Worm (Caenorhabditis elegans) whole organism, L2 larva: ENCODE measurements around the gene srj-29.

Experiments
- F13H6.1 ChIP-seq: sonication (generic microtip); optimal IDR thresholded peaks from 2 replicates; lab custom pipeline; 2016; ENCODE audit warnings: missing genetic modification characterization, missing compliant biosample characterization
- R02D3.7 ChIP-seq: fragments of 150-350 bp; optimal IDR thresholded peaks from 2 replicates; lab custom pipeline; 2014; ENCODE audit warnings: missing biosample characterization, missing genetic modification characterization
- Y55F3AM.14 ChIP-seq: fragments of 200-800 bp; sonication (Bioruptor generic); optimal IDR thresholded peaks from 2 replicates; lab custom pipeline; 2018; ENCODE audit warnings: mild to moderate bottlenecking, missing genetic modification characterization, missing compliant biosample characterization
- alr-1 ChIP-seq: fragments of 150-350 bp; optimal IDR thresholded peaks from 2 replicates; lab custom pipeline; 2014; ENCODE audit warnings: missing biosample characterization, missing genetic modification characterization
- aly-2 ChIP-seq: fragments of 150-350 bp; optimal IDR thresholded peaks from 2 replicates; lab custom pipeline; 2014; ENCODE audit warnings: missing biosample characterization, missing genetic modification characterization
- blmp-1 ChIP-seq: sonication (generic microtip); optimal IDR thresholded peaks from 2 replicates; lab custom pipeline; 2017; ENCODE audit warnings: missing genetic modification characterization, mild to moderate bottlenecking, missing compliant biosample characterization, antibody characterized with exemption, moderate library complexity; ENCODE audit not compliant: insufficient read depth
- ceh-82 ChIP-seq: fragments of 150-350 bp; optimal IDR thresholded peaks from 2 replicates; lab custom pipeline; 2014; ENCODE audit warnings: missing biosample characterization, missing genetic modification characterization
- crh-2 ChIP-seq: sonication (generic microtip); optimal IDR thresholded peaks from 2 replicates; lab custom pipeline; 2017; ENCODE audit warnings: missing biosample characterization, missing genetic modification characterization
- egl-27 ChIP-seq: sonication (generic microtip); optimal IDR thresholded peaks from 3 replicates; lab custom pipeline; 2017; ENCODE audit warnings: missing biosample characterization, missing genetic modification reagents, missing genetic modification characterization
- elt-1 ChIP-seq: fragments of 150-350 bp; optimal IDR thresholded peaks from 2 replicates; lab custom pipeline; 2014; ENCODE audit warnings: missing biosample characterization, missing genetic modification characterization
- elt-3 ChIP-seq: sonication (generic microtip); optimal IDR thresholded peaks from 2 replicates; lab custom pipeline; 2017; ENCODE audit warnings: missing biosample characterization, missing genetic modification characterization
- gmeb-1 ChIP-seq: fragments of 150-350 bp; optimal IDR thresholded peaks from 2 replicates; lab custom pipeline; 2014; ENCODE audit warnings: missing biosample characterization, missing genetic modification characterization
- lin-11 ChIP-seq: fragments of 150-350 bp; sonication (generic microtip); optimal IDR thresholded peaks from 2 replicates; lab custom pipeline; 2014; ENCODE audit warnings: missing biosample characterization, missing genetic modification characterization, inconsistent platforms, mixed read lengths
- lin-13 ChIP-seq: fragments of 150-350 bp; optimal IDR thresholded peaks from 2 replicates; lab custom pipeline; 2014; ENCODE audit warnings: missing biosample characterization, missing genetic modification reagents, missing genetic modification characterization
- lin-39 ChIP-seq: fragments of 150-350 bp; optimal IDR thresholded peaks from 2 replicates; lab custom pipeline; 2014; ENCODE audit warnings: missing biosample characterization, missing genetic modification reagents, missing genetic modification characterization
- lsy-2 ChIP-seq, 2 experiments: fragments of 150-350 bp in 1 of 2; sonication (generic microtip) in 1 of 2; optimal IDR thresholded peaks; 2 replicates each; lab custom pipeline; 2014 to 2017; ENCODE audit warnings: missing biosample characterization in 2 of 2, missing genetic modification characterization in 2 of 2
- mab-5 ChIP-seq: fragments of 150-350 bp; optimal IDR thresholded peaks from 2 replicates; lab custom pipeline; 2014; ENCODE audit warnings: missing biosample characterization, missing genetic modification characterization
- mbf-1 ChIP-seq: sonication (generic microtip); optimal IDR thresholded peaks from 2 replicates; lab custom pipeline; 2017; ENCODE audit warnings: missing biosample characterization, missing genetic modification characterization
- nhr-11 ChIP-seq: fragments of 150-350 bp; optimal IDR thresholded peaks from 2 replicates; lab custom pipeline; 2014; ENCODE audit warnings: missing biosample characterization, missing genetic modification characterization
- nhr-12 ChIP-seq: fragments of 150-350 bp; optimal IDR thresholded peaks from 2 replicates; lab custom pipeline; 2014; ENCODE audit warnings: missing biosample characterization, missing genetic modification characterization
- nhr-21 ChIP-seq: fragments of 150-350 bp; optimal IDR thresholded peaks from 2 replicates; lab custom pipeline; 2014; ENCODE audit warnings: missing biosample characterization, missing genetic modification characterization
- nhr-23 ChIP-seq: fragments of 150-350 bp; optimal IDR thresholded peaks from 2 replicates; lab custom pipeline; 2014; ENCODE audit warnings: missing biosample characterization, missing genetic modification reagents, missing genetic modification characterization
- nhr-237 ChIP-seq: fragments of 150-350 bp; optimal IDR thresholded peaks from 2 replicates; lab custom pipeline; 2014; ENCODE audit warnings: missing biosample characterization, missing genetic modification characterization
- nhr-25 ChIP-seq: fragments of 150-350 bp; sonication (generic microtip); optimal IDR thresholded peaks from 3 replicates; lab custom pipeline; 2014; ENCODE audit warnings: missing biosample characterization, missing genetic modification characterization
- nhr-6 ChIP-seq: fragments of 150-350 bp; optimal IDR thresholded peaks from 2 replicates; lab custom pipeline; 2014; ENCODE audit warnings: missing biosample characterization, missing genetic modification characterization
- peb-1 ChIP-seq: fragments of 150-350 bp; optimal IDR thresholded peaks from 2 replicates; lab custom pipeline; 2014; ENCODE audit warnings: missing biosample characterization, missing genetic modification characterization
- sem-4 ChIP-seq: fragments of 150-350 bp; optimal IDR thresholded peaks from 2 replicates; lab custom pipeline; 2014; ENCODE audit warnings: missing biosample characterization, missing genetic modification reagents, missing genetic modification characterization
- sma-3 ChIP-seq: sonication (generic microtip); optimal IDR thresholded peaks from 2 replicates; lab custom pipeline; 2016; ENCODE audit warnings: missing genetic modification reagents, missing genetic modification characterization, missing compliant biosample characterization
- sma-9 ChIP-seq, 2 experiments: fragments of 150-350 bp in 1 of 2; sonication (generic microtip) in 1 of 2; optimal IDR thresholded peaks; 2 replicates each; lab custom pipeline; 2014 to 2016; ENCODE audit warnings: missing genetic modification characterization in 2 of 2, mild to moderate bottlenecking in 1 of 2, missing biosample characterization in 1 of 2, missing compliant biosample characterization in 1 of 2, missing genetic modification reagents in 1 of 2, moderate library complexity in 1 of 2
- snpc-4 ChIP-seq: fragments of 150-350 bp; optimal IDR thresholded peaks from 2 replicates; lab custom pipeline; 2014; ENCODE audit warnings: missing biosample characterization, missing genetic modification characterization
- unc-55 ChIP-seq: fragments of 150-350 bp; sonication (generic microtip); optimal IDR thresholded peaks from 3 replicates; lab custom pipeline; 2014; ENCODE audit warnings: missing biosample characterization, missing genetic modification reagents, missing genetic modification characterization
- zag-1 ChIP-seq: fragments of 150-350 bp; optimal IDR thresholded peaks from 2 replicates; lab custom pipeline; 2014; ENCODE audit warnings: missing biosample characterization, missing genetic modification characterization
- ztf-1 ChIP-seq: fragments of 200-800 bp; sonication (Bioruptor generic); conservative IDR thresholded peaks from 2 replicates; pipeline ENCODE4 v1.3.6; 2022; ENCODE audit warnings: missing genetic modification characterization, missing compliant biosample characterization
- ztf-11 ChIP-seq: sonication (generic microtip); optimal IDR thresholded peaks from 2 replicates; lab custom pipeline; 2017; ENCODE audit warnings: missing biosample characterization, missing genetic modification characterization
- ztf-4 ChIP-seq: fragments of 150-350 bp; optimal IDR thresholded peaks from 2 replicates; lab custom pipeline; 2014; ENCODE audit warnings: missing biosample characterization, missing genetic modification characterization

The srj-29 gene

ce11 chrV:16049177-16049576 lies 26.3 kb upstream of the srj-29 start, which contains the start of gene best-12:
TSS of gene best-12 (plus strand) at chrV:16049477.
- TF ChIP-seq nhr-25 (tag; lab: Kevin White, UChicago) (no peak), nhr-6 (tag; lab: Kevin White, UChicago) (no peak), lsy-2 (tag; optimal IDR thresholded peaks at IDR 0.05; lab: Kevin White, UChicago) (no peak), elt-1 (tag; lab: Kevin White, UChicago) (no peak), ztf-1 (no peak), Y55F3AM.14 (GFP tag; lab: Kevin White, UChicago) (no peak), zag-1 (no peak), ceh-82 (tag; lab: Kevin White, UChicago) (no peak), sem-4 (tag; lab: Kevin White, UChicago) (no peak), egl-27 (no peak), lin-11 (tag; lab: Kevin White, UChicago) (no peak), ztf-11 (tag; lab: Kevin White, UChicago) (no peak), unc-55 (no peak), nhr-237 (tag; lab: Kevin White, UChicago) (no peak)
- TF ChIP-seq, all 48 proteins: peak for 0

ce11 chrV:16053373-16053772 lies 22.1 kb upstream of the srj-29 start, which contains the start of gene F14H3.3:
TSS of gene F14H3.3 (minus strand) at chrV:16053473.
- TF ChIP-seq nhr-237 (tag; lab: Kevin White, UChicago) (no peak), peb-1 (no peak), gmeb-1 (tag; lab: Kevin White, UChicago) (no peak), unc-55 (no peak), nhr-23 (tag; lab: Kevin White, UChicago) (no peak), nhr-6 (tag; lab: Kevin White, UChicago) (no peak), sem-4 (tag; lab: Kevin White, UChicago) (no peak), ztf-4 (tag; lab: Kevin White, UChicago) (no peak), zag-1 (no peak), crh-2 (tag; lab: Kevin White, UChicago) (no peak), nhr-25 (tag; lab: Kevin White, UChicago) (no peak), nhr-21 (tag; lab: Kevin White, UChicago) (no peak), elt-3 (tag; lab: Kevin White, UChicago) (no peak), nhr-12 (tag; lab: Kevin White, UChicago) (no peak), mab-5 (tag; lab: Kevin White, UChicago) (no peak), ceh-82 (tag; lab: Kevin White, UChicago) (no peak), alr-1 (no peak), nhr-11 (tag; lab: Kevin White, UChicago) (no peak), lin-39 (no peak), aly-2 (tag; lab: Kevin White, UChicago) (no peak)

ce11 chrV:16055031-16055430 lies 20.4 kb upstream of the srj-29 start, which contains the start of gene F14H3.4:
TSS of gene F14H3.4 (minus strand) at chrV:16055072.
- TF ChIP-seq Y55F3AM.14 (GFP tag; lab: Kevin White, UChicago): no peak
- no peak for TF ChIP-seq lin-13
- no peak for TF ChIP-seq ztf-4 (tag; lab: Kevin White, UChicago)
- no peak for TF ChIP-seq F13H6.1 (tag; lab: Kevin White, UChicago)
- TF ChIP-seq sma-3 (GFP tag; lab: Kevin White, UChicago): no peak
- no peak for TF ChIP-seq mab-5 (tag; lab: Kevin White, UChicago)

ce11 chrV:16057010-16057463 lies 18.4 kb upstream of the srj-29 start, which contains the start of gene F14H3.5:
TSS of gene F14H3.5 (minus strand) at chrV:16057060.
- TF ChIP-seq ztf-1 (no peak), blmp-1 (tag; lab: Kevin White, UChicago) (no peak), unc-55 (no peak), lin-13 (no peak), R02D3.7 (tag; lab: Kevin White, UChicago) (no peak)

ce11 chrV:16058872-16059271 lies 16.6 kb upstream of the srj-29 start, which contains the start of gene F14H3.6:
TSS of gene F14H3.6 (minus strand) at chrV:16058893.
- TF ChIP-seq crh-2 (tag; lab: Kevin White, UChicago) (no peak), zag-1 (no peak), snpc-4 (tag; lab: Kevin White, UChicago) (no peak), unc-55 (no peak), lin-13 (no peak), sma-9 (GFP tag; optimal IDR thresholded peaks at IDR 0.05; lab: Kevin White, UChicago) (no peak), sma-9 (tag; optimal IDR thresholded peaks at IDR 0.05; lab: Kevin White, UChicago) (no peak), mbf-1 (tag; lab: Kevin White, UChicago) (no peak), ztf-4 (tag; lab: Kevin White, UChicago) (no peak), sma-3 (GFP tag; lab: Kevin White, UChicago) (no peak)
